Fruit fly (Drosophila melanogaster): ENCODE results near the gene CG13658.

The CG13658 gene

DNA sequence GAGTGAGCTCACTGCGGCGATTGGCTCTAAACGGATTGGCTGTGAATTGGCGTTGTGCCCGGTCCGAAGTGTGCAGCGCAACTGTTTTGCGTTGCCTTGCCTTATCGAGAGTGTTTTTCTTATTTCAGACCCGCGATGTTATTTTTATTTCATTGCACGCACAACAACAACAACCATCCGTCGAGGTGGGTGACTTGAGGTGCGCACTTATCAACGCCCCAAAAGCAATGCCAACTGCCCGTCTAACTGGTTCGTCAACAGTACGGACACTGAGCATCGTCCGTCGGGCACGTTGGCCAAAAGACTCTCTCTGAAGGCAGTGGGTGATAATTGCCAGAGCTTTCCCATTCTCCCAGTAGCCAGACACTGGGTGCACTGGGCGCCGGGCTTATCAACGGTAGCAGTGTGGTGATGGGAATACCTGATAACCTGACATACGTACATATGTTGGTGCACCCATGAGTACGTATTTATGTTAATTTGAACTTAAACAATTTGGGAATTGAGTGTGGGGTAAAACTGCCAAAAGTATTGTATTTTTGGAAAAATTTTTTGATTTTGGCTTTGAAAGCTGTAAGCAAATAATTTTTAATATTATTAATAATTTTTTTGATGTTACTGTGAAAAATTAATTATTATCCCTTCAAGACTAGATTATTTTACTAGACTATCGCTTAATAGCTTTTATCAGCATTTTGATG, 8.2 kb downstream of the CG13658 start, which contains the start of gene CG31102:
TSS of gene CG31102 (minus strand) at position 275 of the 701 bp plus-strand sequence.
- TF ChIP-seq psq (optimal IDR thresholded peaks at IDR 0.05), result no peak
- TF ChIP-seq h (optimal IDR thresholded peaks at IDR 0.05), result no peak
- TF ChIP-seq ttk (optimal IDR thresholded peaks at IDR 0.05), result no peak
- no peak for TF ChIP-seq insv (optimal IDR thresholded peaks at IDR 0.05)
- TF ChIP-seq Myc (optimal IDR thresholded peaks at IDR 0.05), result no peak
- TF ChIP-seq Sin3A (optimal IDR thresholded peaks at IDR 0.05), result no peak

DNA sequence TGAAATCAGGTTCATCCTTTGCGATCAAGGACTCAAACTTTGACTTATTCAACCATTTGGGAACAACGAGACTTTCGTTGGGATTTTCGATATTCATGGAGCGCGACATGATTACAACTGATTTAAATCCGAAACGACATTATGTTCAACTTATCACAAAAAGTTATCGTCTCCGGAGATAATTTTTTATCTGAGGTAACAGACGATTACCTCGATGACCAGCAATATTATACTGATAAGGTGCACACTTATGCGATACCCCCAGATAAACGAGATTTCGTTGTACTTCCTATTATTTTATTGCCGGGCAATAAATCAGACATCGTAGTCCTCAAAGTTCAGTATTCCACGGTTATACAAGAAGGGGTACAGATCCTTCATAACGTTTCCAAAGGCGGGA, 10.4 kb downstream of the CG13658 start, which contains the start of gene CG31097:
TSS of gene CG31097 (minus strand) at position 101 of the 400 bp plus-strand sequence.
- TF ChIP-seq insv (optimal IDR thresholded peaks at IDR 0.05) (no peak), h (optimal IDR thresholded peaks at IDR 0.05) (no peak), Myc (optimal IDR thresholded peaks at IDR 0.05) (no peak), ttk (optimal IDR thresholded peaks at IDR 0.05) (no peak), Sin3A (optimal IDR thresholded peaks at IDR 0.05) (no peak)

DNA sequence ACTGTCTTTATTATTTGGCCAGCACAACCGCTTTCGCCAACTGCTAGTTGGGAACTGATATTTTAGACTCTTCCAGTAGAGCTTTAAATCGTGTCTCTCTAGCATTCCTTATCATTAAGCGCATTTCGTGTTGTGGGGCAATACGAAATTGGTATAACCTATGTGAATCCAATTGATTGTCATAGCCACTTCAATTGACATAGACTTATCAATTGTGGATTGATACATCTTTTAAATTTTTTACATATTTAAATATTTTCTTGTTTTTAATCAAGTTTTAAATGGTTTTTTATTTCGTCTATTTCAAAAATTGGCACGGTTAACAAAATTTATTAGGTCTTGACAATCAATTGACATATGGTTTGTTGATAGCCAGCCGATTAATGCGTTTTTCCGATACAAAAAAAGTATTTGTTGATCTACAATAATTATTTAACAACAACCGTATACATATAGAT, 12.3 kb downstream of the CG13658 start, which contains the start of gene CG31288:
TSS of gene CG31288 (minus strand) at position 51 of the 458 bp plus-strand sequence.
- TF ChIP-seq h (optimal IDR thresholded peaks at IDR 0.05), result no peak
- no peak for TF ChIP-seq ttk (optimal IDR thresholded peaks at IDR 0.05)
- no peak for TF ChIP-seq Sin3A (optimal IDR thresholded peaks at IDR 0.05)
- no peak for TF ChIP-seq psq (optimal IDR thresholded peaks at IDR 0.05)
- TF ChIP-seq insv (optimal IDR thresholded peaks at IDR 0.05), result no peak
- TF ChIP-seq Myc (optimal IDR thresholded peaks at IDR 0.05), result no peak

DNA sequence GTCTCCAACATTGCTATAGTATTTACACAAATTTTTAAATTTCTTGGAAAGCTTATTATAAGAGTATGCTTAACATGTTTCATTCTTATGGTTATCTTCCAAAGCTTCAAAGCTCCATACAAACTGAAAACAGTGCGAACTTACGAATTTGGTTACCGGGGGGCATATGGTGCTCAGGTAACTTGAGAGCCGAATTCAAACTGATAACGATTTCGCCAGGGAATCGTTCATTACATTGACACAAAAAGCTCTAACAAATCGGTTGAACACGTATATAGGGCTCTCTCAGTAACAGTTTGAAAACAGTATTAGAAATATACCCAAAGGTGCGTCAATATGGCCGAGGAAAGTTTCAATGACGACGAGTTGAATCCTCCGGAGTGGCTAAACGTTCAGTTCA, 13.3 kb downstream of the CG13658 start, which contains the start of gene CG13659:
TSS of gene CG13659 (plus strand) at position 317 of the 400 bp plus-strand sequence.
- no peak for TF ChIP-seq Myc (optimal IDR thresholded peaks at IDR 0.05)
- TF ChIP-seq insv (optimal IDR thresholded peaks at IDR 0.05), result no peak
- no peak for TF ChIP-seq ttk (optimal IDR thresholded peaks at IDR 0.05)
- TF ChIP-seq Sin3A (optimal IDR thresholded peaks at IDR 0.05), result no peak
- TF ChIP-seq h (optimal IDR thresholded peaks at IDR 0.05), result no peak
- TF ChIP-seq psq (optimal IDR thresholded peaks at IDR 0.05), result no peak

DNA sequence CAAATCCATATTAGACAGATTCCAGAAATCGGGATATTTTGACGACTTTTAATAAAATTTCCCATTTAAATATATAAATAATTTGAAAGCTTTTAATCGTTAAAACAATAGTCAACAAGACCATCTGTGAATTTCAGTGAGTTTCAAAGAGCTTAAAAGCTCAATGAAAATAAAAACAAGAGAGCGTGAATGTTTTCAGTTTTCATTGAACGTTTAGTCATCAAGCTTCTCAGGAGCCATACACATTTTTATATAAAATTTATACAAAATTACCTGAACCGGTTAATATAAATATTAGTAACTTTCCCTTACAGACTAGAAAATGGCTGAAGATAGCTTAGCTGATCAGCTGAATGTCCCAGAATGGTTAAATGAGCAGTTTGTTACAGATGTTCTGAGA, 15.0 kb downstream of the CG13658 start, which contains the start of gene CG31370:
TSS of gene CG31370 (plus strand) at position 226 of the 400 bp plus-strand sequence.
- no peak for TF ChIP-seq Sin3A (optimal IDR thresholded peaks at IDR 0.05)
- no peak for TF ChIP-seq h (optimal IDR thresholded peaks at IDR 0.05)
- TF ChIP-seq insv (optimal IDR thresholded peaks at IDR 0.05), result no peak
- no peak for TF ChIP-seq Myc (optimal IDR thresholded peaks at IDR 0.05)
- no peak for TF ChIP-seq ttk (optimal IDR thresholded peaks at IDR 0.05)
- TF ChIP-seq psq (optimal IDR thresholded peaks at IDR 0.05), result no peak

DNA sequence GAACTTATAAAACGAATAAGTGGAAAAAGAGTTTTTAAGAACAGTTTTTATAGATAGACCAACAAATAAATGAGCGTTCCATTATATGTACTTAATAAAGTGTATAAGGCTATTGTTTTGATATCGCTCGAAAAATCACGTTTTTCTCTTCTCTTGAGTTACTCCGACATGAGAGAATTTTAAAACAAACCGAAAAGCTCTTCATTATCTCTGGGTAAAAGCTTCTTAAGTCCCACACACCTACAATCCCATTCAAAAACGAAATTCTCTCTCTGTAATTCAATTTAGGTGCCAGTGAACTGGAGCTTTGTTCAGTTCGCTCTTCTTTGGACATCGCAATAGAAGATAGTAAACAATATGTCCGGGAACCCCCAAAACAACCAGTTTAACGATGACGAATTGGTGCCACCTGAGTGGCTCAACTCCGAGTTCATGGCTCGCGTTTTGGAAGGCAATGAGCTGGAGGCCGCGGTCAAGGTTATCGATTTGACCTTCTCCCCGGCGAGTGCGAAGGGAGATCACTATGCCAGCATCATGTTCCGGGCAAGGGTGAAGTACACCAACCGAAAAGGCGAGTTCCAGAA, 16.7 kb downstream of the CG13658 start, which contains the start of gene CG31436:
TSS of gene CG31436 (plus strand) at position 281 of the 584 bp plus-strand sequence.
- TF ChIP-seq insv (optimal IDR thresholded peaks at IDR 0.05), result no peak
- no peak for TF ChIP-seq Myc (optimal IDR thresholded peaks at IDR 0.05)
- TF ChIP-seq Sin3A (optimal IDR thresholded peaks at IDR 0.05), result no peak
- TF ChIP-seq psq (optimal IDR thresholded peaks at IDR 0.05), result no peak
- TF ChIP-seq ttk (optimal IDR thresholded peaks at IDR 0.05), result no peak
- no peak for TF ChIP-seq h (optimal IDR thresholded peaks at IDR 0.05)

DNA sequence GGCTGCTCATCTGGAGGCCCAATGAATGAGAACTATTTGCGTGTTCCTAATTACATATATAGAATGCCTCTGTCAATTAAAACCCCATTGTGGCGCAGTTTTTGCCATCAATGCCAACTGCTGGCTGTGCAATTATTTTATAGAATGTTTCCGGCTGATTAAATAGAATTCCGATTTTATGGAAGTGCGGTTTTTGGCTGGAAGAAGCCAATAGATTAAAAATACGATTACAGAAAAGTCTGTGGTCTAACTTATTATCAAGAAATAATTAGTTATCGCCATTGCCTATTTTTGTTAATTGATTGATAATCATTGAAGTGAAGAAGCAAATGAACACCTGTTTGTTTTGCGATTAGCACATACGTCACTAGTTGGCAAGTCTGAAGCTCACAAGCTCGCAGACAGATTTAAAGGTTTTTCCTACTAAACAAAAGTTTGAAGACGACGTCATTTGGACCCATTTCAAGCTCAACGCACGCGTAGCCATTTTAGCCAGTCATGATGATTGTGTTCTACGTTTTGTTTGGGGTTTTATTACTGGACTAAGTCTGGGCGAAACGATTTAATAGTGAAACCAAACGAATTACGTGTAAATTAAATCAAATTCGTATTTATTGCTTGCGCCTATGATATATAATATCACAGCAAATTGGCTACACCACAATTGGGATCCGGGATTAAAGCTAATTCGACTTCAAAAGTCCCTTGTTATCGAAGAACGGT, 18.7 kb downstream of the CG13658 start:
- TF ChIP-seq h (optimal IDR thresholded peaks at IDR 0.05) (no peak), insv (optimal IDR thresholded peaks at IDR 0.05) (no peak), Sin3A (optimal IDR thresholded peaks at IDR 0.05) (no peak), psq (optimal IDR thresholded peaks at IDR 0.05) (no peak), ttk (optimal IDR thresholded peaks at IDR 0.05) (no peak), Myc (optimal IDR thresholded peaks at IDR 0.05) (no peak)

DNA sequence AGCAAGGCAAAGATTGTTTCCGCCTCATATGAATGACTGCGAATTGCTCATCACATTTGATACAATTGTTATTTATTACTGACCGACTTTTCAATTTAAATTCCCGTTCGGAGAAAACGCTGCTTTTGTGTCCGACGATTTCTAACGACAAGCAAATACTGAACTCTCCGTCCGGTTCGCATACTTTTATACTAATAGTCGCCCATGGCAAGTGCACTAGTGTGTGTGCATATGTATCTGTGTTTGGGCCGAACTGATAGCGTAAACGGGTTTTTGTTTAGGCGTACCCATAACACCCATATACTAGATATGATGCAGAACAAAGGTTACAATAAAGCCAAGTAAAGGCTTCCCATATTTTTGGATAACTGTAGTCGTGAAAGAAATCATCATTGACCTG, 21.0 kb downstream of the CG13658 start, which contains the start of gene CG10550:
TSS of gene CG10550 (minus strand) at position 164 of the 400 bp plus-strand sequence.
- TF ChIP-seq insv (optimal IDR thresholded peaks at IDR 0.05) (no peak), Sin3A (optimal IDR thresholded peaks at IDR 0.05) (no peak), h (optimal IDR thresholded peaks at IDR 0.05) (no peak)

DNA sequence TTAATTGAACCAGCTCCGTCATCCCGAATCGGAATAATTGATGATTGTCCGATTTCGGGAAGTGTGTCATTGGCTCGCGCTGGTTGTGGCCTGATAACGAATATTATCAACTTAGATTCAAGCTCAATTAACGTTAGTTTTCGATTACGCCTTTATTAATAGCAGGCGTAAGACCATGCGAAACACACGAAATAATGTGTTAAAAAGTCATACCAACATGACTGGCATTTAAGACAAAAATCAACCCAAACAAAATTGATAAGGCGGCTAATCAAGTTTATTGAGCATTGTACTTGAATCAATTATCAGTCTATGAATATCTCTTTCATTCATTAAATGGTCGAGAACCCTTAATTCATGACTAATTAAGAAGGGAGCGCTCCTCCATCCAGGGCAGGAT, 21.9 kb downstream of the CG13658 start:
- TF ChIP-seq psq (optimal IDR thresholded peaks at IDR 0.05), result no peak
- no peak for TF ChIP-seq h (optimal IDR thresholded peaks at IDR 0.05)
- TF ChIP-seq ttk (optimal IDR thresholded peaks at IDR 0.05), result no peak
- no peak for TF ChIP-seq insv (optimal IDR thresholded peaks at IDR 0.05)
- no peak for TF ChIP-seq Sin3A (optimal IDR thresholded peaks at IDR 0.05)
- TF ChIP-seq Myc (optimal IDR thresholded peaks at IDR 0.05), result no peak

DNA sequence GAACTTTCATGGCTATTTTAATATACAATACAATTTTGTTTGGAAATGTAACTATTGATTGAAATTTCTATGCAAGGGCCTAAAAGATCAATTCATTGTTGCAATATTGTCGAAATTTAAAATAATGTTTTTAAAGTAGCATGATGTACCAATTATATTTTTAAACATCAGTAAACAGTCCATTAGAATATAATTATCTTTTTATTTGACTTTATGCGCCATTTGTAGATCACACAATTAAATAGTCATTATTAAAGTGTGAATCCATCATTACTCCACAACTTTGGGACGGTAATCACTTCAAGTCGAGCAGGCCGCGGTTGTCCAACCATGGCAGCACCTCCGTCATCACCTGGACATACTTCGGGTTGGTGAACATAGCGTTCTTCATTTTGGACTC, 23.6 kb downstream of the CG13658 start, which contains the start of gene CG31099:
TSS of gene CG31099 (minus strand) at position 101 of the 400 bp plus-strand sequence.
- no peak for TF ChIP-seq Sin3A (optimal IDR thresholded peaks at IDR 0.05)
- TF ChIP-seq Myc (optimal IDR thresholded peaks at IDR 0.05), result no peak
- TF ChIP-seq h (optimal IDR thresholded peaks at IDR 0.05), result no peak
- no peak for TF ChIP-seq insv (optimal IDR thresholded peaks at IDR 0.05)
- no peak for TF ChIP-seq ttk (optimal IDR thresholded peaks at IDR 0.05)
- TF ChIP-seq psq (optimal IDR thresholded peaks at IDR 0.05), result no peak

DNA sequence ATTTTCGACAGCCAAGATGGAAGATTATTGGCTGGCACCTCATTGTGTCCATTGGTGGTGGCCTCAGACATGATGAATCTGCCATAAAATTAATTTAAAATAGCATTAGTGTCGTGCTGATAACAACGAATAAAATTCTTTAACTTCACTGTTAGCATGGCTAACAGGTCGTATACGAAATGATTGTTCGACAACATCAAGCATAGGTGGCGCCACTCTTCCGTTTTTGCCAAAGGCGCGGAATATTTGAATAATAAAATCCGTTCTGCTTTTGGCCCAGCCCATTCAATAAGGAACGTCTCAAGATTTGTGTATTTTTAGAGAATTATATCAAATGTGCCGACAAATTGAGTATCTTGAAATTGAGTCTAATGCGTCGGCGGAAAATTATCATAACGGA, 25.3 kb downstream of the CG13658 start:
- TF ChIP-seq Myc (optimal IDR thresholded peaks at IDR 0.05), result no peak
- no peak for TF ChIP-seq h (optimal IDR thresholded peaks at IDR 0.05)

DNA sequence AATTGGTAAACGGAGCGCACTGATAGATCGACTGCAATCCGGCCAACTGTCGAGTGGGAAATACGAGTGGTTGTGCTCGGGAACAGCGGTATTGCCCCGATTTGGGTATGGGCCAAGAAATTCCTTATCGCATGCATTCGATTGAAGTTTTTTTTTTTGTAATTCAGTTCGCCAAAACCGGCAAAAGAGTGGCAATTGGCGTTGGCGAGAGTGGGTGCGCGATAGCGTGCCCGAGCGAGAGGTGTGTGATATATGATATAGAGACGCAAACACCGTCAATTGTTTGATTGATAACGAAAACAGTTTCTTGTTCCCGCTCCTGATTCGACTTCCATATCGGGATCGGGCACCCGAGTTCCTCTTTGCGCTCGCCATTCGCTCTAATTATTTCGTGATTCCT, 26.5 kb downstream of the CG13658 start, which contains the start of gene CG31087:
TSS of gene CG31087 (minus strand) at position 63 of the 400 bp plus-strand sequence.
- TF ChIP-seq h (optimal IDR thresholded peaks at IDR 0.05), result no peak
- no peak for TF ChIP-seq Sin3A (optimal IDR thresholded peaks at IDR 0.05)
- TF ChIP-seq ttk (optimal IDR thresholded peaks at IDR 0.05), result no peak
- no peak for TF ChIP-seq psq (optimal IDR thresholded peaks at IDR 0.05)
- no peak for TF ChIP-seq insv (optimal IDR thresholded peaks at IDR 0.05)
- no peak for TF ChIP-seq Myc (optimal IDR thresholded peaks at IDR 0.05)

All from Kc167 (cell line).